Worm (Caenorhabditis elegans) whole organism, mixed stage, embryonic: ENCODE data around the gene vha-20.

ENCODE experiments used
- M03D4.4 ChIP-seq: sonication (generic microtip); optimal IDR thresholded peaks from 2 replicates; lab custom pipeline; 2017; ENCODE audit warnings: mild to moderate bottlenecking, missing genetic modification characterization, missing compliant biosample characterization
- bed-3 ChIP-seq: fragments of 200-800 bp; sonication (Bioruptor generic); optimal IDR thresholded peaks from 3 replicates; lab custom pipeline; 2018; ENCODE audit warnings: mild to moderate bottlenecking, missing genetic modification characterization, moderate library complexity, missing compliant biosample characterization
- blmp-1 ChIP-seq: fragments of 150-350 bp; optimal IDR thresholded peaks from 2 replicates; lab custom pipeline; 2014; ENCODE audit warnings: missing biosample characterization, missing genetic modification characterization
- ceh-39 ChIP-seq: fragments of 150-350 bp; optimal IDR thresholded peaks from 2 replicates; lab custom pipeline; 2014; ENCODE audit warnings: missing biosample characterization, missing genetic modification characterization
- ceh-43 ChIP-seq: fragments of 200-800 bp; sonication (Bioruptor generic); optimal IDR thresholded peaks from 2 replicates; lab custom pipeline; 2018; ENCODE audit warnings: mild to moderate bottlenecking, missing genetic modification characterization, moderate library complexity, missing compliant biosample characterization
- ceh-83 ChIP-seq: fragments of 200-800 bp; sonication (Bioruptor generic); optimal IDR thresholded peaks from 2 replicates; lab custom pipeline; 2018; ENCODE audit warnings: mild to moderate bottlenecking, missing genetic modification characterization, missing compliant biosample characterization
- ces-1 ChIP-seq: fragments of 150-350 bp; optimal IDR thresholded peaks from 2 replicates; lab custom pipeline; 2014; ENCODE audit warnings: missing biosample characterization, missing genetic modification reagents, missing genetic modification characterization
- cnd-1 ChIP-seq: fragments of 200-800 bp; sonication (Bioruptor generic); optimal IDR thresholded peaks from 2 replicates; lab custom pipeline; 2018; ENCODE audit warnings: mild to moderate bottlenecking, missing genetic modification characterization, missing compliant biosample characterization
- ham-2 ChIP-seq: fragments of 200-800 bp; sonication (Bioruptor generic); optimal IDR thresholded peaks from 2 replicates; lab custom pipeline; 2018; ENCODE audit warnings: mild to moderate bottlenecking, missing genetic modification characterization, missing compliant biosample characterization
- lin-13 ChIP-seq: fragments of 150-350 bp; optimal IDR thresholded peaks from 2 replicates; lab custom pipeline; 2014; ENCODE audit warnings: missing biosample characterization, missing genetic modification characterization
- lin-32 ChIP-seq: fragments of 200-800 bp; sonication (Bioruptor generic); optimal IDR thresholded peaks from 2 replicates; lab custom pipeline; 2018; ENCODE audit warnings: mild to moderate bottlenecking, missing genetic modification characterization, missing compliant biosample characterization
- lsy-2 ChIP-seq: fragments of 150-350 bp; optimal IDR thresholded peaks from 2 replicates; lab custom pipeline; 2014; ENCODE audit warnings: missing biosample characterization, missing genetic modification characterization
- mab-5 ChIP-seq: fragments of 150-350 bp; optimal IDR thresholded peaks from 2 replicates; lab custom pipeline; 2014; ENCODE audit warnings: missing biosample characterization, missing genetic modification characterization
- mep-1 ChIP-seq: fragments of 150-350 bp; optimal IDR thresholded peaks from 2 replicates; lab custom pipeline; 2017; ENCODE audit warnings: missing biosample characterization, missing genetic modification reagents, missing genetic modification characterization, inconsistent platforms
- mls-2 ChIP-seq: sonication (generic microtip); optimal IDR thresholded peaks from 2 replicates; lab custom pipeline; 2016; ENCODE audit warnings: mild to moderate bottlenecking, missing genetic modification characterization, moderate library complexity, missing compliant biosample characterization
- nhr-12 ChIP-seq: fragments of 150-350 bp; optimal IDR thresholded peaks from 2 replicates; lab custom pipeline; 2014; ENCODE audit warnings: missing biosample characterization, missing genetic modification characterization
- nhr-2 ChIP-seq: fragments of 150-350 bp; optimal IDR thresholded peaks from 2 replicates; lab custom pipeline; 2014; ENCODE audit warnings: missing biosample characterization, missing genetic modification characterization
- nhr-237 ChIP-seq: fragments of 150-350 bp; optimal IDR thresholded peaks from 2 replicates; lab custom pipeline; 2014; ENCODE audit warnings: missing biosample characterization, missing genetic modification characterization
- nhr-28 ChIP-seq: fragments of 150-350 bp; optimal IDR thresholded peaks from 2 replicates; lab custom pipeline; 2014; ENCODE audit warnings: missing biosample characterization, missing genetic modification characterization
- nhr-76 ChIP-seq: sonication (generic microtip); optimal IDR thresholded peaks from 2 replicates; lab custom pipeline; 2017; ENCODE audit warnings: missing biosample characterization, missing genetic modification characterization
- pha-4 ChIP-seq: fragments of 150-350 bp; optimal IDR thresholded peaks from 2 replicates; lab custom pipeline; 2018; ENCODE audit warnings: missing biosample characterization, missing genetic modification reagents, missing genetic modification characterization
- sem-2 ChIP-seq: fragments of 200-800 bp; sonication (Bioruptor generic); optimal IDR thresholded peaks from 2 replicates; lab custom pipeline; 2018; ENCODE audit warnings: mild to moderate bottlenecking, missing genetic modification characterization, missing compliant biosample characterization
- sptf-1 ChIP-seq: sonication (generic microtip); optimal IDR thresholded peaks from 2 replicates; lab custom pipeline; 2017; ENCODE audit warnings: mild to moderate bottlenecking, missing genetic modification characterization, moderate library complexity, missing compliant biosample characterization
- tbx-8 ChIP-seq: fragments of 200-800 bp; sonication (Bioruptor generic); optimal IDR thresholded peaks from 2 replicates; lab custom pipeline; 2018; ENCODE audit warnings: mild to moderate bottlenecking, missing genetic modification characterization, moderate library complexity, missing compliant biosample characterization
- unc-120 ChIP-seq: sonication (generic microtip); optimal IDR thresholded peaks from 2 replicates; lab custom pipeline; 2017; ENCODE audit warnings: missing genetic modification characterization, missing compliant biosample characterization; ENCODE audit not compliant: poor library complexity, severe bottlenecking
- unc-39 ChIP-seq: fragments of 150-350 bp; optimal IDR thresholded peaks from 2 replicates; lab custom pipeline; 2014; ENCODE audit warnings: missing biosample characterization, missing genetic modification characterization
- ztf-11 ChIP-seq: fragments of 150-350 bp; optimal IDR thresholded peaks from 2 replicates; lab custom pipeline; 2014; ENCODE audit warnings: missing biosample characterization, missing genetic modification characterization

vha-20 gene

ce11 chrX:14161684-14162347 lies 2.5 kb downstream of the vha-20 start, which contains the start of gene lgc-25:
TSS of gene lgc-25 (minus strand) at chrX:14161734.
- no peak for TF ChIP-seq sem-2 (GFP tag; lab: Kevin White, UChicago)
- TF ChIP-seq bed-3 = no peak
- TF ChIP-seq mab-5 (tag; lab: Kevin White, UChicago) = no peak
- no peak for TF ChIP-seq cnd-1 (tag; lab: Kevin White, UChicago)

DNA sequence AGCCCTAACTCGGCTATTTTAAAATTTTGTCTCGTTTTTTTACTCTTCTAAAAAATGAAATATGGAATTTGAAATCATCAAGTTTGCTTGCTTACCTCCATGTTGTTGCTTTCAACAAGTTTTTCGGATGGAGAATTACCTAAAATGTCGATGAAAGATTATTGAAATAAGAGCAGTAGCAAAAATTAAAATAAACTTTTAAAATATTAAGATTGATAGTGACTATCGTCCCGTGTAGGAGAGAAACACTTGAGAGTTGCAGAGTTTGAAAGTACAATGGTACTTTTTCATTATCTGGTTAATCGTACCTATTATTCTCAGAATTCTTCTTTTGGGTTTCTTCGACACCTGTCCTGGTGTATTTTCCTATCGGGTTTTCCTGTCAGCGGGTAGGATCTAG lies 7.4 kb downstream of the vha-20 start, which contains the start of gene ceh-90:
TSS of gene ceh-90 (minus strand) at position 101 of the 400 bp plus-strand sequence.
- no peak for TF ChIP-seq ztf-11 (tag; lab: Kevin White, UChicago)
- no peak for TF ChIP-seq tbx-8
- no peak for TF ChIP-seq ceh-43
- TF ChIP-seq cnd-1 (tag; lab: Kevin White, UChicago) = no peak
- TF ChIP-seq sptf-1 (tag; lab: Kevin White, UChicago) = no peak
- TF ChIP-seq nhr-237 (tag; lab: Kevin White, UChicago) = no peak
- no peak for TF ChIP-seq M03D4.4
- no peak for TF ChIP-seq nhr-12
- no peak for TF ChIP-seq nhr-76 (tag; lab: Kevin White, UChicago)
- no peak for TF ChIP-seq mep-1 (tag; lab: Kevin White, UChicago)
- TF ChIP-seq blmp-1 = no peak

- TF ChIP-seq ceh-39 (tag; lab: Kevin White, UChicago) = no peak
- TF ChIP-seq M03D4.4 = no peak
- no peak for TF ChIP-seq cnd-1 (tag; lab: Kevin White, UChicago)
- no peak for TF ChIP-seq lin-13
- TF ChIP-seq lsy-2 (tag; lab: Kevin White, UChicago) = no peak
- TF ChIP-seq blmp-1 = no peak
- no peak for TF ChIP-seq nhr-237 (tag; lab: Kevin White, UChicago)
- no peak for TF ChIP-seq ces-1 (GFP tag; lab: Kevin White, UChicago)
- no peak for TF ChIP-seq mab-5 (tag; lab: Kevin White, UChicago)
- TF ChIP-seq lin-32 (GFP tag; lab: Kevin White, UChicago) = no peak
- TF ChIP-seq ceh-83 (GFP tag; lab: Kevin White, UChicago) = no peak
- no peak for TF ChIP-seq sem-2 (GFP tag; lab: Kevin White, UChicago)
- TF ChIP-seq mls-2 (tag; lab: Kevin White, UChicago) = no peak
- no peak for TF ChIP-seq nhr-28
- no peak for TF ChIP-seq unc-39
These were observed 11.7 kb downstream of the vha-20 start for ce11 chrX:14152644-14153043.

DNA sequence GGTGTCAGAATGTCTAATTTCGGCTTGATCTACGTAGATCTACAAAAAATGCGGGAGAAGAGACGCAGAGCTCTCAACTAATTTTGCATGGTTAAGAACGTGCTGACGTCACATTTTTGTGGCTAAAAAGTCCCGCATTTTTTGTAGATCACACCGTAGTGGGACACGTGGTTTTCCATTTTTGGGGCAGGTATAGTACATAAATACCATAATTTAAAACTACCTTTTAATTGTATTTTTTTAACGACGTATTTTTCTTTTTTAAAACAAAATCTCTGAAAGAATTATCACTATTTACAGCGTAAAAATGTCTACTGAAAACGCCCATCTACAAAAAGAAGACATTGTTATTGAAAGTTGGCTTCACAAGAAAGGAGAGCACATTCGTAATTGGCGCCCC lies 16.9 kb downstream of the vha-20 start, which contains the start of gene akt-2:
TSS of gene akt-2 (plus strand) at position 301 of the 400 bp plus-strand sequence.
- TF ChIP-seq tbx-8 (no peak), cnd-1 (tag; lab: Kevin White, UChicago) (no peak), bed-3 (no peak), mab-5 (tag; lab: Kevin White, UChicago) (no peak), ztf-11 (tag; lab: Kevin White, UChicago) (no peak)

- TF ChIP-seq lin-32 (GFP tag; lab: Kevin White, UChicago) (no peak), pha-4 (tag; lab: Kevin White, UChicago) (peak; percentile 37), mep-1 (tag; lab: Kevin White, UChicago) (peak; percentile 18), ceh-83 (GFP tag; lab: Kevin White, UChicago) (no peak), nhr-2 (tag; lab: Kevin White, UChicago) (no peak), unc-120 (tag; lab: Kevin White, UChicago) (peak; percentile 69), ham-2 (GFP tag; lab: Kevin White, UChicago) (no peak), sptf-1 (tag; lab: Kevin White, UChicago) (no peak), nhr-237 (tag; lab: Kevin White, UChicago) (peak; percentile 55), ces-1 (GFP tag; lab: Kevin White, UChicago) (peak; percentile 22)
- TF ChIP-seq, all 35 proteins: peak for 5
These were observed 17.6 kb downstream of the vha-20 start for ce11 chrX:14146740-14147140.

DNA sequence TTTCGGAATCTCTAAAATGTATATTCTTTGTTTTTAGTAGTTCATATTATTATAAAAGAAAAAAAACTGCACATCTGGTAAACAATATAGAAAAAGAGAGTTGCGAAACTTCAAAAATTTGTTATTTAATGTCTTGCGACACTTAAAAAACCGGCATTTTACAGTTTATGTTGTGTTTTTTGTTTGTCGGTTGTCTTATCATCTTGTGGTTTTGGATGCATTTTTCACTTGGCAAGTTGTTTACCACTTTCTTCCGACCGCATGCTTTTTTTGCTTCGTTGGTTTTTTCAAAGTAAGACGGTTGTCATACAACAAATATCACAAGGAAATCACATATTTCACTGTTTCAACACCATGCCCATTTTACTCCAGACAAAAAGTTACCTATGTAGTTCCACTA lies 18.7 kb downstream of the vha-20 start:
- TF ChIP-seq bed-3 (no peak), nhr-76 (tag; lab: Kevin White, UChicago) (no peak), nhr-2 (tag; lab: Kevin White, UChicago) (no peak), nhr-237 (tag; lab: Kevin White, UChicago) (no peak)
